Fruit fly (Drosophila melanogaster) whole organism, embryonic: ENCODE results near the gene CG13059.

Experiments used
- Asciz ChIP-seq: fragments of 200-800 bp; sonication (Bioruptor generic); optimal IDR thresholded peaks from 2 replicates; lab custom pipeline; 2017; ENCODE audit warnings: missing biosample characterization, mild to moderate bottlenecking, missing genetic modification characterization, missing genetic modification reagents
- Bgb ChIP-seq: fragments of 200-800 bp; sonication (Bioruptor generic); IDR thresholded peaks from 2 replicates; pipeline ENCODE4 v1.3.6; 2022; ENCODE audit warnings: missing biosample characterization, missing genetic modification characterization; ENCODE audit not compliant: partially characterized antibody
- CG10274 ChIP-seq: fragments of 200-800 bp; sonication (Bioruptor generic); optimal IDR thresholded peaks from 3 replicates; lab custom pipeline; 2017; ENCODE audit warnings: missing biosample characterization, mild to moderate bottlenecking, missing genetic modification characterization
- CG10543 ChIP-seq: fragments of 200-800 bp; sonication (Bioruptor generic); optimal IDR thresholded peaks from 3 replicates; lab custom pipeline; 2017; ENCODE audit warnings: missing biosample characterization, mild to moderate bottlenecking, missing genetic modification characterization, moderate library complexity
- CG11456 ChIP-seq: fragments of 200-800 bp; sonication (Bioruptor generic); IDR thresholded peaks from 3 replicates; pipeline ENCODE4 v1.3.6; 2022; ENCODE audit warnings: missing biosample characterization, missing genetic modification characterization
- CG11695 ChIP-seq: fragments of 200-800 bp; sonication (Bioruptor generic); IDR thresholded peaks from 3 replicates; pipeline ENCODE4 v1.3.6; 2022; ENCODE audit warnings: missing biosample characterization, missing genetic modification characterization
- CG12659 ChIP-seq: fragments of 200-800 bp; sonication (Bioruptor generic); optimal IDR thresholded peaks from 3 replicates; lab custom pipeline; 2017; ENCODE audit warnings: mild to moderate bottlenecking, missing biosample characterization, missing genetic modification reagents, missing genetic modification characterization
- CG13624 ChIP-seq: fragments of 200-800 bp; sonication (Bioruptor generic); optimal IDR thresholded peaks from 2 replicates; lab custom pipeline; 2016; ENCODE audit warnings: missing biosample characterization, missing genetic modification characterization
- CG17186 ChIP-seq: fragments of 200-800 bp; sonication (Bioruptor generic); optimal IDR thresholded peaks from 3 replicates; lab custom pipeline; 2017; ENCODE audit warnings: missing biosample characterization, missing genetic modification reagents, missing genetic modification characterization
- CG2120 ChIP-seq: fragments of 200-800 bp; sonication (Bioruptor generic); optimal IDR thresholded peaks from 3 replicates; lab custom pipeline; 2016; ENCODE audit warnings: missing biosample characterization, missing genetic modification characterization
- CG2678 ChIP-seq: fragments of 200-800 bp; sonication (Bioruptor generic); optimal IDR thresholded peaks from 3 replicates; lab custom pipeline; 2019; ENCODE audit warnings: missing biosample characterization, mild to moderate bottlenecking, missing genetic modification characterization, moderate library complexity
- CG32532 ChIP-seq: fragments of 200-800 bp; sonication (Bioruptor generic); IDR thresholded peaks from 2 replicates; pipeline ENCODE4 v1.3.6; 2022; ENCODE audit warnings: missing biosample characterization, missing genetic modification characterization
- CG3281 ChIP-seq: fragments of 200-800 bp; sonication (Bioruptor generic); optimal IDR thresholded peaks from 3 replicates; lab custom pipeline; 2017; ENCODE audit warnings: missing biosample characterization, mild to moderate bottlenecking, missing genetic modification characterization
- CG33557 ChIP-seq: fragments of 200-800 bp; sonication (Bioruptor generic); optimal IDR thresholded peaks from 2 replicates; lab custom pipeline; 2019; ENCODE audit warnings: missing biosample characterization, mild to moderate bottlenecking, missing genetic modification characterization, moderate library complexity
- CG34376 ChIP-seq: fragments of 200-800 bp; sonication (Bioruptor generic); optimal IDR thresholded peaks from 2 replicates; lab custom pipeline; 2018; ENCODE audit warnings: missing biosample characterization, mild to moderate bottlenecking, missing genetic modification characterization
- CG6854 ChIP-seq: fragments of 200-800 bp; sonication (Bioruptor generic); optimal IDR thresholded peaks from 3 replicates; lab custom pipeline; 2017; ENCODE audit warnings: missing biosample characterization, mild to moderate bottlenecking, missing genetic modification characterization
- CG8388 ChIP-seq: fragments of 200-800 bp; sonication (Bioruptor generic); optimal IDR thresholded peaks from 2 replicates; lab custom pipeline; 2019; ENCODE audit warnings: missing biosample characterization, mild to moderate bottlenecking, missing genetic modification characterization, moderate library complexity
- CG9727 ChIP-seq: fragments of 200-800 bp; sonication (Bioruptor generic); optimal IDR thresholded peaks from 3 replicates; lab custom pipeline; 2017; ENCODE audit warnings: missing biosample characterization, mild to moderate bottlenecking, missing genetic modification characterization
- CG9797 ChIP-seq: fragments of 200-800 bp; sonication (Bioruptor generic); optimal IDR thresholded peaks from 3 replicates; lab custom pipeline; 2018; ENCODE audit warnings: missing biosample characterization, mild to moderate bottlenecking, missing genetic modification characterization
- Dbx ChIP-seq: fragments of 200-800 bp; sonication (Bioruptor generic); IDR thresholded peaks from 3 replicates; pipeline ENCODE4 v1.3.6; 2022; ENCODE audit warnings: missing biosample characterization, missing genetic modification characterization
- Deaf1 ChIP-seq: fragments of 200-800 bp; optimal IDR thresholded peaks from 3 replicates; lab custom pipeline; 2019; ENCODE audit warnings: missing biosample characterization, mild to moderate bottlenecking, missing genetic modification characterization, moderate library complexity
- Dp ChIP-seq: fragments of 200-800 bp; sonication (Bioruptor generic); optimal IDR thresholded peaks from 2 replicates; lab custom pipeline; 2018; ENCODE audit warnings: missing biosample characterization, mild to moderate bottlenecking, missing genetic modification characterization, moderate library complexity
- Fer1 ChIP-seq: fragments of 200-800 bp; sonication (Bioruptor generic); optimal IDR thresholded peaks from 2 replicates; lab custom pipeline; 2017; ENCODE audit warnings: missing biosample characterization, mild to moderate bottlenecking, missing genetic modification characterization
- Fer2 ChIP-seq: fragments of 200-800 bp; sonication (Bioruptor generic); optimal IDR thresholded peaks from 2 replicates; lab custom pipeline; 2018; ENCODE audit warnings: missing biosample characterization, mild to moderate bottlenecking, missing genetic modification characterization, moderate library complexity
- Hmr ChIP-seq: fragments of 200-800 bp; sonication (Bioruptor generic); optimal IDR thresholded peaks from 3 replicates; lab custom pipeline; 2017; ENCODE audit warnings: mild to moderate bottlenecking, missing biosample characterization, missing genetic modification reagents, missing genetic modification characterization
- Jarid2 ChIP-seq: fragments of 200-800 bp; sonication (Bioruptor generic); optimal IDR thresholded peaks from 3 replicates; lab custom pipeline; 2017; ENCODE audit warnings: mild to moderate bottlenecking, missing biosample characterization, missing genetic modification reagents, missing genetic modification characterization
- Kr ChIP-seq: fragments of 200-800 bp; sonication (Bioruptor generic); optimal IDR thresholded peaks from 2 replicates; lab custom pipeline; 2017; ENCODE audit warnings: missing biosample characterization, mild to moderate bottlenecking, missing genetic modification characterization
- MESR4 ChIP-seq: fragments of 200-800 bp; sonication (Bioruptor generic); optimal IDR thresholded peaks from 2 replicates; lab custom pipeline; 2018; ENCODE audit warnings: missing biosample characterization, mild to moderate bottlenecking, missing genetic modification characterization, moderate library complexity
- Max ChIP-seq: fragments of 200-800 bp; sonication (Bioruptor generic); optimal IDR thresholded peaks from 2 replicates; lab custom pipeline; 2016; ENCODE audit warnings: missing biosample characterization, mild to moderate bottlenecking, missing genetic modification characterization
- Med ChIP-seq: fragments of 200-800 bp; sonication (Bioruptor generic); peaks from one replicate; lab custom pipeline; 2016; ENCODE audit warnings: missing biosample characterization, missing genetic modification characterization, mild to moderate bottlenecking, inconsistent platforms, moderate library complexity
- Oaz ChIP-seq: fragments of 200-800 bp; sonication (Bioruptor generic); IDR thresholded peaks from 2 replicates; pipeline ENCODE4 v1.3.6; 2022; ENCODE audit warnings: missing biosample characterization, missing genetic modification characterization
- Ravus ChIP-seq: fragments of 200-800 bp; sonication (Bioruptor generic); IDR thresholded peaks from 2 replicates; pipeline ENCODE4 v1.3.6; 2022; ENCODE audit warnings: missing biosample characterization, missing genetic modification characterization
- Rfx ChIP-seq: fragments of 200-800 bp; sonication (Bioruptor generic); IDR thresholded peaks from 2 replicates; pipeline ENCODE4 v1.3.6; 2022; ENCODE audit warnings: missing biosample characterization, missing genetic modification characterization
- Rx ChIP-seq: fragments of 200-800 bp; sonication (Bioruptor generic); IDR thresholded peaks from 2 replicates; pipeline ENCODE4 v1.3.6; 2022; ENCODE audit warnings: missing biosample characterization, missing genetic modification characterization
- Scr ChIP-seq: fragments of 200-800 bp; sonication (Bioruptor generic); IDR thresholded peaks from 2 replicates; pipeline ENCODE4 v1.3.6; 2022; ENCODE audit warnings: missing biosample characterization, missing genetic modification characterization; ENCODE audit not compliant: partially characterized antibody
- Spps ChIP-seq: fragments of 200-800 bp; sonication (Bioruptor generic); optimal IDR thresholded peaks from 2 replicates; lab custom pipeline; 2018; ENCODE audit warnings: missing biosample characterization, mild to moderate bottlenecking, missing genetic modification characterization
- crol ChIP-seq: fragments of 200-800 bp; sonication (Bioruptor generic); IDR thresholded peaks from 2 replicates; pipeline ENCODE4 v1.3.6; 2022; ENCODE audit warnings: missing biosample characterization, missing genetic modification characterization
- dpn ChIP-seq, 2 experiments: fragments of 200-800 bp; sonication (Bioruptor generic); optimal IDR thresholded peaks; 3 replicates each; lab custom pipeline; 2016; ENCODE audit warnings: missing biosample characterization in 2 of 2, missing genetic modification characterization in 2 of 2
- ftz-f1 ChIP-seq: fragments of 200-800 bp; sonication (Bioruptor generic); optimal IDR thresholded peaks from 2 replicates; lab custom pipeline; 2016; ENCODE audit warnings: missing biosample characterization, missing genetic modification characterization
- lab ChIP-seq: fragments of 200-800 bp; sonication (Bioruptor generic); optimal IDR thresholded peaks from 3 replicates; lab custom pipeline; 2017; ENCODE audit warnings: missing biosample characterization, missing genetic modification characterization, mild to moderate bottlenecking, moderate library complexity, missing genetic modification reagents
- p53 ChIP-seq: fragments of 200-800 bp; sonication (Bioruptor generic); optimal IDR thresholded peaks from 2 replicates; lab custom pipeline; 2016; ENCODE audit warnings: missing biosample characterization, missing genetic modification characterization
- rib ChIP-seq: fragments of 200-800 bp; sonication (Bioruptor generic); IDR thresholded peaks from 2 replicates; pipeline ENCODE4 v1.3.6; 2022; ENCODE audit warnings: missing biosample characterization, missing genetic modification characterization
- run ChIP-seq: fragments of 200-800 bp; sonication (Bioruptor generic); optimal IDR thresholded peaks from 3 replicates; lab custom pipeline; 2018; ENCODE audit warnings: missing biosample characterization, mild to moderate bottlenecking, missing genetic modification characterization
- salm ChIP-seq: fragments of 200-800 bp; sonication (Bioruptor generic); optimal IDR thresholded peaks from 2 replicates; lab custom pipeline; 2018; ENCODE audit warnings: missing biosample characterization, mild to moderate bottlenecking, missing genetic modification characterization
- slbo ChIP-seq: fragments of 200-800 bp; sonication (Bioruptor generic); IDR thresholded peaks from 2 replicates; pipeline ENCODE4 v1.3.6; 2022; ENCODE audit warnings: missing biosample characterization, missing genetic modification characterization
- sob ChIP-seq: fragments of 200-800 bp; sonication (Bioruptor generic); IDR thresholded peaks from 2 replicates; pipeline ENCODE4 v1.3.6; 2022; ENCODE audit warnings: missing biosample characterization, missing genetic modification characterization
- trem ChIP-seq: fragments of 200-800 bp; optimal IDR thresholded peaks from 3 replicates; lab custom pipeline; 2019; ENCODE audit warnings: missing biosample characterization, mild to moderate bottlenecking, missing genetic modification characterization, moderate library complexity
- vnd ChIP-seq: fragments of 200-800 bp; sonication (Bioruptor generic); IDR thresholded peaks from 3 replicates; pipeline ENCODE4 v1.3.6; 2022; ENCODE audit warnings: missing biosample characterization, missing genetic modification characterization; ENCODE audit not compliant: partially characterized antibody
- wek ChIP-seq: fragments of 200-800 bp; sonication (Bioruptor generic); optimal IDR thresholded peaks from 3 replicates; lab custom pipeline; 2018; ENCODE audit warnings: missing biosample characterization, mild to moderate bottlenecking, missing genetic modification characterization, moderate library complexity
- z ChIP-seq: fragments of 200-800 bp; sonication (Bioruptor generic); IDR thresholded peaks from 3 replicates; pipeline ENCODE4 v1.3.6; 2022; ENCODE audit warnings: missing biosample characterization, missing genetic modification characterization

CG13059 gene

dm6 chr3L:16359219-16359748 is 35.8 kb downstream of the CG13059 start, which contains the start of gene ringer (continued):
- TF ChIP-seq CG34376 (peak; percentile 35), z (GFP tag; lab: Robert Waterston, UW) (peak; percentile 86; the same call in 1 of the 3 replicates), Ravus (GFP tag; lab: Robert Waterston, UW) (no peak), CG8388 (GFP tag; lab: Kevin White, UChicago) (no peak), Med (GFP tag; lab: Kevin White, UChicago) (peak; percentile 58), CG6854 (GFP tag; lab: Kevin White, UChicago) (no peak), Kr (GFP tag; lab: Kevin White, UChicago) (no peak), Bgb (peak; percentile 21; the same call in 1 of the 2 replicates), Fer2 (tag; lab: Kevin White, UChicago) (no peak), ftz-f1 (GFP tag; lab: Kevin White, UChicago) (peak; percentile 9), CG2120 (GFP tag; lab: Kevin White, UChicago) (peak; percentile 29), CG10543 (peak; percentile 9), CG2678 (tag; lab: Kevin White, UChicago) (peak; percentile 16), salm (tag; lab: Kevin White, UChicago) (no peak), p53 (no peak), Jarid2 (GFP tag; lab: Kevin White, UChicago) (peak; percentile 29), CG12659 (GFP tag; lab: Kevin White, UChicago) (peak; percentile 8), rib (GFP tag; lab: Robert Waterston, UW) (peak; percentile 47; the same call in 1 of the 2 replicates), CG3281 (GFP tag; lab: Kevin White, UChicago) (peak; percentile 27), Hmr (GFP tag; lab: Kevin White, UChicago) (peak; percentile 48), CG13624 (no peak), CG32532 (peak; percentile 34; the same call in 1 of the 2 replicates), wek (GFP tag; lab: Kevin White, UChicago) (no peak), CG9797 (GFP tag; lab: Kevin White, UChicago) (no peak), MESR4 (GFP tag; lab: Kevin White, UChicago) (no peak), sob (GFP tag; lab: Robert Waterston, UW) (0 out of 2 replicates have a peak, but pooled peaks have one; percentile 21), Deaf1 (tag; lab: Kevin White, UChicago) (peak; percentile 65), Dbx (GFP tag; lab: Robert Waterston, UW) (0 out of 3 replicates have a peak, but pooled peaks have one; percentile 31), slbo (GFP tag; lab: Robert Waterston, UW) (0 out of 2 replicates have a peak, but pooled peaks have one; percentile 39), Fer1 (GFP tag; lab: Kevin White, UChicago) (peak; percentile 14)

dm6 chr3L:16359795-16360194 is 36.3 kb downstream of the CG13059 start:
- TF ChIP-seq trem (tag; lab: Kevin White, UChicago) (no peak), CG9797 (GFP tag; lab: Kevin White, UChicago) (no peak), CG9727 (GFP tag; lab: Kevin White, UChicago) (no peak), CG17186 (no peak), Rfx (peak; percentile 26; the same call in 1 of the 2 replicates), crol (GFP tag; lab: Robert Waterston, UW) (no peak), CG11695 (no peak), Oaz (GFP tag; lab: Robert Waterston, UW) (no peak), CG33557 (GFP tag; lab: Kevin White, UChicago) (no peak), vnd (GFP tag; lab: Robert Waterston, UW) (no peak), run (no peak), Asciz (no peak), Dp (GFP tag; lab: Kevin White, UChicago) (no peak), CG11456 (GFP tag; lab: Robert Waterston, UW) (no peak), dpn (GFP tag; optimal IDR thresholded peaks at IDR 0.05; lab: Kevin White, UChicago) (no peak), Scr (no peak), CG10274 (GFP tag; lab: Kevin White, UChicago) (no peak), Spps (no peak), lab (peak; percentile 29), Max (GFP tag; lab: Kevin White, UChicago) (no peak), Rx (GFP tag; lab: Robert Waterston, UW) (no peak)
